Worm (Caenorhabditis elegans): ENCODE data around the gene sphk-1.

sphk-1 gene

DNA sequence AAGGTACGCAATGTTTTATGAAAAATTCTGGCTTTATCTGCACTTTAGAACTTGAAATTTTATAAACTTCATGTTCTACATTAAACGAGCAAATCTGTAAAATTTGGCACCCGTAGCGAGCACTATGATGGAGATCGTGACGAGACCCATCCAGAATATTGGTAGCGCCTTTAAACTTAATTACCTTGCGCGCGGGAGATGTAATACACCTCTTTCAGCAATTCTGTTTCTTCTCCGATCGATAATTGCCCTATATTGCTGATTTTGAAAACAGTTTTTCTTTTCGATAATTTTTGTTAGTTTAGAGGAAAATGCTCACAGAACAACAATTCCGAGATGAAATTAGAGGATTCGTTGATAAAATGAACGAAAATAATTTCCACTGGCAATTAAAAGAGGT lies 42.6 kb downstream of the sphk-1 start, which contains the start of gene atg-10:
TSS of gene atg-10 (plus strand) at position 301 of the 400 bp plus-strand sequence.
- no peak for TF ChIP-seq ref-1 (GFP tag; conservative IDR thresholded peaks at IDR 0.05)
- TF ChIP-seq tab-1 (GFP tag; IDR thresholded peaks at IDR 0.05): no peak
- TF ChIP-seq klf-2 (GFP tag; conservative IDR thresholded peaks at IDR 0.05): no peak
- no peak for TF ChIP-seq ztf-23 (GFP tag; IDR thresholded peaks at IDR 0.05)
- TF ChIP-seq cog-1 (tag; optimal IDR thresholded peaks at IDR 0.05): no peak
- TF ChIP-seq ztf-29 (GFP tag; IDR thresholded peaks at IDR 0.05): no peak
- no peak for TF ChIP-seq med-1 (GFP tag; optimal IDR thresholded peaks at IDR 0.05; ENCODE audit: insufficient read depth)
- TF ChIP-seq flt-1 (GFP tag; IDR thresholded peaks at IDR 0.05): no peak
- no peak for TF ChIP-seq T22C8.4 (GFP tag; IDR thresholded peaks at IDR 0.05)

DNA sequence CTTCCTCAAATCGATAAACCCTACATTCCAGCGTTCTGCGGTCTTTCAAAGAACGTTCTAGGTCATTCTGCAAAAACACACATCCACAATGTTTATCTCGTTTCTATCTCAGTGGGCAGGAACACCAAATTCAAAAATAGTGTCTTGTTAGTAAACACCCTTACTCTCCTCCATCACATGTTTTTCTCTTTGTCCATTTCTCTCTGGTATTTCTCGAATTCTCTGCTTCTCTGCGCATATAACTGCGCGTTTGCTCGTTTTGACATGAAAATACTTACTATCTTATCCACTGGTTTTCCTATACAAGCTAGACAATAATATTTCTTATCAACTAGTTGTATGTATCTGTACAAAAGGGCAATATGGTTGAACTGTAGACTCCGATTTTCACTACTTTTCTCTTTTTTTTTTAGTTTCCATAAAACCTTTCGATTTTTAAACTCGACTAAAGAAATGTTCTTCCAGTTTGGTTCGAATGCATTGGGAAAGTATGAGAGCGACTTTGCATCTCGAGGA lies 50.8 kb downstream of the sphk-1 start, which contains the start of gene pyr-1:
TSS of gene pyr-1 (plus strand) at position 466 of the 516 bp plus-strand sequence.
- TF ChIP-seq cog-1 (tag; optimal IDR thresholded peaks at IDR 0.05): no peak
- TF ChIP-seq klf-2 (GFP tag; conservative IDR thresholded peaks at IDR 0.05): no peak

All from whole organism, midembryonic.